Worm (Caenorhabditis elegans): Measurements from ENCODE around the gene slc-25A18.2.

The slc-25A18.2 gene

ce11 chrIV:7505866-7506488 is 31.1 kb downstream of the slc-25A18.2 start (continued):
- TF ChIP-seq B0261.1 (tag; optimal IDR thresholded peaks at IDR 0.05) (no peak), aptf-2 (GFP tag; conservative IDR thresholded peaks at IDR 0.05) (no peak), lin-54 (GFP tag; optimal IDR thresholded peaks at IDR 0.05) (peak; percentile 49), nfya-1 (tag; optimal IDR thresholded peaks at IDR 0.05; ENCODE audit: borderline replicate concordance, insufficient read depth) (no peak), madf-3 (GFP tag; IDR thresholded peaks at IDR 0.05) (peak; percentile 81; the same call in 1 of the 2 replicates), ztf-25 (GFP tag; IDR thresholded peaks at IDR 0.05) (no peak), ztf-26 (tag; optimal IDR thresholded peaks at IDR 0.05) (peak; percentile 10), gei-17 (GFP tag; optimal IDR thresholded peaks at IDR 0.05) (no peak), nhr-80 (tag; optimal IDR thresholded peaks at IDR 0.05) (no peak), chd-7 (tag; optimal IDR thresholded peaks at IDR 0.05) (peak; percentile 62), nhr-90 (tag; optimal IDR thresholded peaks at IDR 0.05) (peak; percentile 38), madf-8 (GFP tag; conservative IDR thresholded peaks at IDR 0.05) (no peak), D2030.7 (GFP tag; IDR thresholded peaks at IDR 0.05) (peak; percentile 34; the same call in 1 of the 2 replicates), athp-1 (tag; optimal IDR thresholded peaks at IDR 0.05) (peak; percentile 52), akir-1 (GFP tag; optimal IDR thresholded peaks at IDR 0.05) (no peak), sptf-2 (GFP tag; optimal IDR thresholded peaks at IDR 0.05) (no peak), sea-2 (GFP tag; IDR thresholded peaks at IDR 0.05) (no peak), dox-1 (GFP tag; IDR thresholded peaks at IDR 0.05) (no peak), hrde-1 (tag; optimal IDR thresholded peaks at IDR 0.05; ENCODE audit: borderline replicate concordance) (peak; percentile 78), hlh-12 (tag; optimal IDR thresholded peaks at IDR 0.05) (no peak), rcor-1 (GFP tag; IDR thresholded peaks at IDR 0.05) (peak; percentile 24), mes-4 (tag; optimal IDR thresholded peaks at IDR 0.05) (peak; percentile 15), F10E7.11 (tag; optimal IDR thresholded peaks at IDR 0.05) (peak; percentile 36), ztf-18 (tag; optimal IDR thresholded peaks at IDR 0.05) (no peak), ceh-40 (GFP tag; IDR thresholded peaks at IDR 0.05) (no peak), attf-6 (GFP tag; IDR thresholded peaks at IDR 0.05) (peak; percentile 50), hmg-1.2 (GFP tag; IDR thresholded peaks at IDR 0.05) (peak; percentile 50), zim-3 (tag; optimal IDR thresholded peaks at IDR 0.05) (no peak), lin-40 (tag; optimal IDR thresholded peaks at IDR 0.05) (peak; percentile 35), ceh-100 (GFP tag; IDR thresholded peaks at IDR 0.05) (no peak), hsf-1 (GFP tag; IDR thresholded peaks at IDR 0.05) (peak; percentile 67), lsy-27 (tag; optimal IDR thresholded peaks at IDR 0.05; ENCODE audit: borderline replicate concordance, insufficient read depth) (no peak), sdz-38 (tag; optimal IDR thresholded peaks at IDR 0.05) (no peak), C06A6.2 (GFP tag; conservative IDR thresholded peaks at IDR 0.05) (peak; percentile 48; the same call in 1 of the 2 replicates), zfh-2 (GFP tag; conservative IDR thresholded peaks at IDR 0.05) (no peak), xnd-1 (tag; optimal IDR thresholded peaks at IDR 0.05) (no peak), F33H1.4 (GFP tag; IDR thresholded peaks at IDR 0.05) (peak; percentile 20; the same call in 1 of the 2 replicates), T26A5.8 (tag; optimal IDR thresholded peaks at IDR 0.05) (peak; percentile 68), somi-1 (GFP tag; optimal IDR thresholded peaks at IDR 0.05) (no peak), egl-18 (GFP tag; IDR thresholded peaks at IDR 0.05) (no peak), rec-8 (tag; optimal IDR thresholded peaks at IDR 0.05) (peak in 1 of 2 experiments; percentile 18), Y56A3A.18 (GFP tag; IDR thresholded peaks at IDR 0.05) (0 out of 2 replicates have a peak, but pooled peaks have one; percentile 21), lsl-1 (GFP tag; optimal IDR thresholded peaks at IDR 0.05) (peak; percentile 11), lir-1 (GFP tag; conservative IDR thresholded peaks at IDR 0.05) (peak; percentile 19; the same call in 1 of the 2 replicates), Y53G8AR.9 (GFP tag; conservative IDR thresholded peaks at IDR 0.05) (peak; percentile 88), F23B12.7 (tag; optimal IDR thresholded peaks at IDR 0.05; ENCODE audit: insufficient read depth) (no peak), nhr-27 (tag; optimal IDR thresholded peaks at IDR 0.05) (peak; percentile 54)

Measured in whole organism, young adult.